Fruit fly (Drosophila melanogaster) whole organism, embryonic: ENCODE data around the gene CG17472.

ENCODE experiments used
- CG2116 ChIP-seq: fragments of 200-800 bp; sonication (Bioruptor generic); optimal IDR thresholded peaks from 3 replicates; lab custom pipeline; 2018; ENCODE audit warnings: missing biosample characterization, mild to moderate bottlenecking, missing genetic modification characterization
- CG4282 ChIP-seq: fragments of 200-800 bp; sonication (Bioruptor generic); optimal IDR thresholded peaks from 2 replicates; lab custom pipeline; 2016; ENCODE audit warnings: missing biosample characterization, missing genetic modification characterization
- CG6813 ChIP-seq: fragments of 200-800 bp; sonication (Bioruptor generic); optimal IDR thresholded peaks from 2 replicates; lab custom pipeline; 2017; ENCODE audit warnings: missing biosample characterization, missing genetic modification characterization, mild to moderate bottlenecking, moderate library complexity, missing genetic modification reagents
- Doc2 ChIP-seq: fragments of 200-800 bp; sonication (Bioruptor generic); IDR thresholded peaks from 2 replicates; pipeline ENCODE4 v1.3.6; 2022; ENCODE audit warnings: missing biosample characterization, missing genetic modification characterization
- Hr39 ChIP-seq: fragments of >200 bp; optimal IDR thresholded peaks from 2 replicates; lab custom pipeline; 2017
- fd64A ChIP-seq: fragments of 200-800 bp; sonication (Bioruptor generic); optimal IDR thresholded peaks from 3 replicates; lab custom pipeline; 2018; ENCODE audit warnings: missing biosample characterization, mild to moderate bottlenecking, missing genetic modification characterization
- jumu ChIP-seq: fragments of 200-800 bp; sonication (Bioruptor generic); optimal IDR thresholded peaks from 3 replicates; lab custom pipeline; 2016; ENCODE audit warnings: missing biosample characterization, missing genetic modification characterization
- knrl ChIP-seq: fragments of 200-800 bp; sonication (Bioruptor generic); IDR thresholded peaks from 3 replicates; pipeline ENCODE4 v1.3.6; 2022; ENCODE audit warnings: missing biosample characterization, missing genetic modification characterization; ENCODE audit not compliant: partially characterized antibody
- nmo ChIP-seq: fragments of 200-800 bp; sonication (Bioruptor generic); optimal IDR thresholded peaks from 2 replicates; lab custom pipeline; 2018; ENCODE audit warnings: missing biosample characterization, mild to moderate bottlenecking, missing genetic modification characterization, moderate library complexity
- org-1 ChIP-seq: fragments of 200-800 bp; sonication (Bioruptor generic); optimal IDR thresholded peaks from 2 replicates; lab custom pipeline; 2017; ENCODE audit warnings: missing biosample characterization, missing genetic modification characterization
- scrt ChIP-seq: fragments of 200-800 bp; sonication (Bioruptor generic); optimal IDR thresholded peaks from 2 replicates; lab custom pipeline; 2018; ENCODE audit warnings: missing biosample characterization, mild to moderate bottlenecking, missing genetic modification characterization, moderate library complexity

DNA sequence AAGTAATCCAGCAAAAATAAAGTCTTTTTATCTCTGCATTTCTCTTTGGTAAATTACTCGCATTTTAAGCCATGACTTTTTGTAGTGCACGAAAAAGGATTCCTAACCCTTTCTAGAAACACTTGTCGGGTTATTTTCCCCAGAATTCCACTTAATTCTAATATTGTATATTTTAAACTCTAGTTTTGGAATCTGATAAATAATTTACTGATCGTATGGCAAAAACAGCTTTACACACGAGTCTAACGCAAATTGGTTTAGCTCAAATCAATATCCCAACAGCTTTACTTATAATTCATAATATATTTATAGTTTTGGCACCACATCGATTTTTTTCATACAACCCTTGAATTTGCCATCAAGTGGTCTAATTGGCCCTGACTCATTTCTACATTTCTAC, 20.1 kb upstream of the CG17472 start, which contains the start of gene CG15475:
- TF ChIP-seq CG4282 (GFP tag; lab: Kevin White, UChicago) (no peak), fd64A (GFP tag; lab: Kevin White, UChicago) (no peak), Hr39 (no peak), CG2116 (GFP tag; lab: Kevin White, UChicago) (no peak), Doc2 (GFP tag; lab: Robert Waterston, UW) (no peak), nmo (GFP tag; lab: Kevin White, UChicago) (no peak), CG6813 (GFP tag; lab: Kevin White, UChicago) (no peak), knrl (GFP tag; lab: Robert Waterston, UW) (no peak), jumu (no peak), org-1 (GFP tag; lab: Kevin White, UChicago) (no peak), scrt (no peak)
